Fruit fly (Drosophila melanogaster) whole organism, wandering third instar larva: ENCODE results near the gene PK1-R.

Source experiments
- CG9705 ChIP-seq: fragments of 200-800 bp; sonication (Bioruptor generic); optimal IDR thresholded peaks from 2 replicates; lab custom pipeline; 2018; ENCODE audit warnings: missing biosample characterization, mild to moderate bottlenecking, missing genetic modification characterization
- Vsx2 ChIP-seq: fragments of 200-300, 225-300 bp; sonication (Bioruptor generic); optimal IDR thresholded peaks from 2 replicates; lab custom pipeline; 2018; ENCODE audit warnings: missing biosample characterization, missing genetic modification characterization; ENCODE audit not compliant: partially characterized antibody
- dl ChIP-seq, 2 experiments: fragments of 175-275, 200-275 bp in 1 of 2; fragments of 200-275 bp in 1 of 2; sonication (Bioruptor generic); optimal IDR thresholded peaks; lab custom pipeline; 2018; ENCODE audit warnings: mild to moderate bottlenecking in 2 of 2, missing biosample characterization in 2 of 2, missing genetic modification characterization in 2 of 2, moderate library complexity in 2 of 2; ENCODE audit not compliant: partially characterized antibody in 2 of 2, insufficient read depth in 1 of 2
- fru ChIP-seq: fragments of 200-800 bp; sonication (Bioruptor generic); optimal IDR thresholded peaks from 3 replicates; lab custom pipeline; 2016; ENCODE audit warnings: missing biosample characterization, mild to moderate bottlenecking, missing genetic modification characterization
- jim ChIP-seq: fragments of 175-275, 200-325 bp; sonication (Bioruptor generic); optimal IDR thresholded peaks from 2 replicates; lab custom pipeline; 2016; ENCODE audit warnings: missing biosample characterization, mild to moderate bottlenecking, missing genetic modification characterization

- TF ChIP-seq jim (GFP tag; lab: Kevin White, UChicago): no peak
- TF ChIP-seq fru: no peak
- TF ChIP-seq dl (GFP tag; optimal IDR thresholded peaks at IDR 0.05; lab: Kevin White, UChicago; ENCODE audit: insufficient read depth in 1 of 2, partially characterized antibody in 2 of 2): no peak
- no peak for TF ChIP-seq Vsx2 (GFP tag; lab: Kevin White, UChicago)
- TF ChIP-seq CG9705 (GFP tag; lab: Kevin White, UChicago): no peak
Observed at dm6 chr3R:14059703-14060300, 43.1 kb downstream of the PK1-R start.
